Worm (Caenorhabditis elegans): ENCODE data around the gene neg-1.

- no peak for TF ChIP-seq dmd-4 (tag; optimal IDR thresholded peaks at IDR 0.05; ENCODE audit: borderline replicate concordance)
- TF ChIP-seq unc-55 (GFP tag; optimal IDR thresholded peaks at IDR 0.05), result no peak
- TF ChIP-seq ceh-31 (tag; optimal IDR thresholded peaks at IDR 0.05), result no peak
- TF ChIP-seq zip-5 (tag; optimal IDR thresholded peaks at IDR 0.05), result no peak
- no peak for TF ChIP-seq hlh-6 (tag; optimal IDR thresholded peaks at IDR 0.05)
- TF ChIP-seq tbx-2 (tag; optimal IDR thresholded peaks at IDR 0.05), result no peak
- TF ChIP-seq sox-4 (tag; optimal IDR thresholded peaks at IDR 0.05), result no peak
- no peak for TF ChIP-seq hlh-15 (tag; optimal IDR thresholded peaks at IDR 0.05)
- no peak for TF ChIP-seq K09A11.1 (tag; optimal IDR thresholded peaks at IDR 0.05; ENCODE audit: insufficient read depth)
- no peak for TF ChIP-seq Y22D7AL.16 (tag; optimal IDR thresholded peaks at IDR 0.05)
- no peak for TF ChIP-seq sdc-2 (tag; optimal IDR thresholded peaks at IDR 0.05)
- TF ChIP-seq ama-1 (optimal IDR thresholded peaks at IDR 0.05), result no peak
- no peak for TF ChIP-seq pha-4 (tag; optimal IDR thresholded peaks at IDR 0.05)
These were observed 47.5 kb upstream of the neg-1 start, which contains the start of gene skr-7 for ce11 chrV:4422127-4422526.

Measured in whole organism, late embryonic.